Worm (Caenorhabditis elegans) whole organism, L3 larva: Measurements from ENCODE around the gene rnf-5.

Experiments used
- R02D3.7 ChIP-seq: fragments of 150-350 bp; optimal IDR thresholded peaks from 2 replicates; lab custom pipeline; 2014; ENCODE audit warnings: missing biosample characterization, missing genetic modification characterization
- ZK546.5 ChIP-seq: sonication (generic microtip); optimal IDR thresholded peaks from 2 replicates; lab custom pipeline; 2017; ENCODE audit warnings: missing biosample characterization, missing genetic modification characterization
- aly-2 ChIP-seq: fragments of 150-350 bp; optimal IDR thresholded peaks from 2 replicates; lab custom pipeline; 2014; ENCODE audit warnings: missing biosample characterization, missing genetic modification characterization
- ama-1 ChIP-seq: fragments of 150-350 bp; optimal IDR thresholded peaks from 2 replicates; lab custom pipeline; 2018
- ceh-16 ChIP-seq: sonication (generic microtip); optimal IDR thresholded peaks from 2 replicates; lab custom pipeline; 2017; ENCODE audit warnings: missing biosample characterization, missing genetic modification characterization
- ceh-28 ChIP-seq: fragments of 150-350 bp; optimal IDR thresholded peaks from 2 replicates; lab custom pipeline; 2014; ENCODE audit warnings: missing biosample characterization, missing genetic modification reagents, missing genetic modification characterization
- daf-12 ChIP-seq: fragments of 150-350 bp; optimal IDR thresholded peaks from 2 replicates; lab custom pipeline; 2014; ENCODE audit warnings: missing biosample characterization, missing genetic modification reagents, missing genetic modification characterization
- egl-5 ChIP-seq: fragments of 150-350 bp; optimal IDR thresholded peaks from 2 replicates; lab custom pipeline; 2017; ENCODE audit warnings: missing biosample characterization, missing genetic modification reagents, missing genetic modification characterization, inconsistent platforms
- elt-1 ChIP-seq: fragments of 150-350 bp; optimal IDR thresholded peaks from 2 replicates; lab custom pipeline; 2014; ENCODE audit warnings: missing biosample characterization, missing genetic modification characterization
- elt-2 ChIP-seq: sonication (generic microtip); optimal IDR thresholded peaks from 2 replicates; lab custom pipeline; 2016; ENCODE audit warnings: missing genetic modification reagents, mild to moderate bottlenecking, missing genetic modification characterization, missing compliant biosample characterization
- elt-3 ChIP-seq, 3 experiments: fragments of 150-350 bp in 1 of 3; sonication (generic microtip) in 2 of 3; optimal IDR thresholded peaks; 2 replicates in 2 of 3; 4 replicates in 1 of 3; lab custom pipeline; 2014 to 2017; ENCODE audit warnings: missing biosample characterization in 3 of 3, missing genetic modification characterization in 3 of 3
- eor-1 ChIP-seq, 2 experiments: fragments of 150-350 bp; optimal IDR thresholded peaks; 2 replicates each; lab custom pipeline; 2014 to 2018; ENCODE audit warnings: missing biosample characterization in 2 of 2, missing genetic modification characterization in 2 of 2
- fkh-2 ChIP-seq: fragments of 150-350 bp; optimal IDR thresholded peaks from 2 replicates; lab custom pipeline; 2014; ENCODE audit warnings: missing biosample characterization, missing genetic modification reagents, missing genetic modification characterization
- fos-1 ChIP-seq: fragments of 150-350 bp; optimal IDR thresholded peaks from 2 replicates; lab custom pipeline; 2014; ENCODE audit warnings: missing biosample characterization, missing genetic modification characterization
- hmg-11 ChIP-seq: sonication (generic microtip); optimal IDR thresholded peaks from 2 replicates; lab custom pipeline; 2016; ENCODE audit warnings: missing genetic modification characterization, missing compliant biosample characterization
- jun-1 ChIP-seq: fragments of 150-350 bp; optimal IDR thresholded peaks from 2 replicates; lab custom pipeline; 2014; ENCODE audit warnings: missing biosample characterization, missing genetic modification reagents, missing genetic modification characterization
- lin-15B ChIP-seq: fragments of 150-350 bp; optimal IDR thresholded peaks from 2 replicates; lab custom pipeline; 2014; ENCODE audit warnings: missing biosample characterization, missing genetic modification characterization
- lin-39 ChIP-seq: fragments of 150-350 bp; optimal IDR thresholded peaks from 2 replicates; lab custom pipeline; 2018; ENCODE audit warnings: missing biosample characterization, missing genetic modification reagents, missing genetic modification characterization
- lsy-12 ChIP-seq: sonication (generic microtip); optimal IDR thresholded peaks from 2 replicates; lab custom pipeline; 2016; ENCODE audit warnings: mild to moderate bottlenecking, missing genetic modification characterization, missing compliant biosample characterization
- mdl-1 ChIP-seq: fragments of 150-350 bp; optimal IDR thresholded peaks from 2 replicates; lab custom pipeline; 2014; ENCODE audit warnings: missing biosample characterization, missing genetic modification characterization
- mml-1 ChIP-seq: fragments of 150-350 bp; sonication (generic microtip); optimal IDR thresholded peaks from 3 replicates; lab custom pipeline; 2014; ENCODE audit warnings: missing biosample characterization, missing genetic modification characterization
- nfya-1 ChIP-seq: sonication (generic microtip); optimal IDR thresholded peaks from 2 replicates; lab custom pipeline; 2017; ENCODE audit warnings: missing genetic modification characterization, mild to moderate bottlenecking, missing compliant biosample characterization, antibody characterized with exemption, moderate library complexity; ENCODE audit not compliant: insufficient read depth
- nhr-11 ChIP-seq: fragments of 150-350 bp; optimal IDR thresholded peaks from 2 replicates; lab custom pipeline; 2014; ENCODE audit warnings: missing biosample characterization, missing genetic modification characterization
- nhr-12 ChIP-seq: fragments of 150-350 bp; optimal IDR thresholded peaks from 2 replicates; lab custom pipeline; 2014; ENCODE audit warnings: missing biosample characterization, missing genetic modification characterization
- nhr-23 ChIP-seq: fragments of 150-350 bp; optimal IDR thresholded peaks from 2 replicates; lab custom pipeline; 2014; ENCODE audit warnings: missing biosample characterization, missing genetic modification reagents, missing genetic modification characterization
- nhr-237 ChIP-seq: fragments of 150-350 bp; optimal IDR thresholded peaks from 2 replicates; lab custom pipeline; 2014; ENCODE audit warnings: missing biosample characterization, missing genetic modification characterization
- nhr-25 ChIP-seq: sonication (generic microtip); optimal IDR thresholded peaks from 2 replicates; lab custom pipeline; 2017; ENCODE audit warnings: missing biosample characterization, missing genetic modification characterization
- nhr-28 ChIP-seq: fragments of 150-350 bp; optimal IDR thresholded peaks from 2 replicates; lab custom pipeline; 2014; ENCODE audit warnings: missing biosample characterization, missing genetic modification characterization
- nhr-43 ChIP-seq: sonication (generic microtip); optimal IDR thresholded peaks from 2 replicates; lab custom pipeline; 2016; ENCODE audit warnings: mild to moderate bottlenecking, missing genetic modification characterization, missing compliant biosample characterization; ENCODE audit not compliant: poor library complexity, severe bottlenecking
- nhr-67 ChIP-seq: fragments of 150-350 bp; optimal IDR thresholded peaks from 2 replicates; lab custom pipeline; 2014; ENCODE audit warnings: missing biosample characterization, missing genetic modification characterization
- nhr-76 ChIP-seq: fragments of 150-350 bp; sonication (generic microtip); optimal IDR thresholded peaks from 5 replicates; lab custom pipeline; 2014; ENCODE audit warnings: missing biosample characterization, missing genetic modification characterization
- nhr-77 ChIP-seq: fragments of 150-350 bp; optimal IDR thresholded peaks from 2 replicates; lab custom pipeline; 2014; ENCODE audit warnings: missing biosample characterization, missing genetic modification characterization
- pha-4 ChIP-seq: fragments of 150-350 bp; optimal IDR thresholded peaks from 2 replicates; lab custom pipeline; 2014; ENCODE audit warnings: missing biosample characterization, missing genetic modification reagents, missing genetic modification characterization
- pqm-1 ChIP-seq: fragments of 150-350 bp; optimal IDR thresholded peaks from 2 replicates; lab custom pipeline; 2017; ENCODE audit warnings: missing biosample characterization, missing genetic modification characterization, inconsistent platforms
- sea-2 ChIP-seq: fragments of 150-350 bp; sonication (generic microtip); optimal IDR thresholded peaks from 4 replicates; lab custom pipeline; 2014; ENCODE audit warnings: missing biosample characterization, missing genetic modification reagents, missing genetic modification characterization
- snpc-4 ChIP-seq: fragments of 150-350 bp; optimal IDR thresholded peaks from 2 replicates; lab custom pipeline; 2014; ENCODE audit warnings: missing biosample characterization, missing genetic modification characterization
- tbx-2 ChIP-seq: sonication (generic microtip); optimal IDR thresholded peaks from 2 replicates; lab custom pipeline; 2016; ENCODE audit warnings: mild to moderate bottlenecking, missing genetic modification characterization, missing compliant biosample characterization
- unc-39 ChIP-seq: sonication (generic microtip); optimal IDR thresholded peaks from 4 replicates; lab custom pipeline; 2017; ENCODE audit warnings: missing biosample characterization, missing genetic modification characterization
- unc-62 ChIP-seq: fragments of 150-350 bp; sonication (generic microtip); optimal IDR thresholded peaks from 4 replicates; lab custom pipeline; 2014; ENCODE audit warnings: missing biosample characterization, missing genetic modification reagents, missing genetic modification characterization
- zag-1 ChIP-seq: fragments of 150-350 bp; optimal IDR thresholded peaks from 2 replicates; lab custom pipeline; 2014; ENCODE audit warnings: missing biosample characterization, missing genetic modification characterization
- ztf-11 ChIP-seq: fragments of 150-350 bp; optimal IDR thresholded peaks from 2 replicates; lab custom pipeline; 2014; ENCODE audit warnings: missing biosample characterization, missing genetic modification characterization
- ztf-4 ChIP-seq: fragments of 150-350 bp; optimal IDR thresholded peaks from 2 replicates; lab custom pipeline; 2014; ENCODE audit warnings: missing biosample characterization, missing genetic modification characterization

Gene rnf-5

ce11 chrIII:4191091-4191638, 24.5 kb upstream of the rnf-5 start, which contains the start of gene dnj-16:
dnj-16 (plus strand) TSS chrIII:4191141.
- TF ChIP-seq elt-3 (tag; optimal IDR thresholded peaks at IDR 0.05; lab: Kevin White, UChicago): no peak
- no peak for TF ChIP-seq elt-2
- TF ChIP-seq ceh-28 (tag; lab: Kevin White, UChicago): peak; percentile 4
- peak; percentile 30 for TF ChIP-seq pqm-1 (tag; lab: Kevin White, UChicago)
- peak; percentile 69 for TF ChIP-seq nfya-1
- peak; percentile 40 for TF ChIP-seq lin-15B (tag; lab: Kevin White, UChicago)
- peak; percentile 88 for TF ChIP-seq pha-4
- no peak for TF ChIP-seq mml-1 (tag; lab: Kevin White, UChicago)
- no peak for TF ChIP-seq ztf-11 (tag; lab: Kevin White, UChicago)
- TF ChIP-seq ztf-4 (tag; lab: Kevin White, UChicago): no peak
- no peak for TF ChIP-seq ZK546.5 (tag; lab: Kevin White, UChicago)
- TF ChIP-seq eor-1 (tag; optimal IDR thresholded peaks at IDR 0.05; lab: Kevin White, UChicago): no peak
- peak; percentile 33 for TF ChIP-seq lin-39 (tag; lab: Kevin White, UChicago)
- no peak for TF ChIP-seq nhr-11 (tag; lab: Kevin White, UChicago)
- no peak for TF ChIP-seq aly-2 (tag; lab: Kevin White, UChicago)
- TF ChIP-seq zag-1 (tag; lab: Kevin White, UChicago): no peak
- TF ChIP-seq nhr-67 (tag; lab: Kevin White, UChicago): no peak
- no peak for TF ChIP-seq mdl-1 (tag; lab: Kevin White, UChicago)
- TF ChIP-seq nhr-12 (tag; lab: Kevin White, UChicago): no peak
- TF ChIP-seq daf-12 (tag; lab: Kevin White, UChicago): no peak
- TF ChIP-seq nhr-25 (tag; lab: Kevin White, UChicago): peak; percentile 8
- no peak for TF ChIP-seq nhr-76 (tag; lab: Kevin White, UChicago)
- TF ChIP-seq nhr-43: no peak
- TF ChIP-seq jun-1 (tag; lab: Kevin White, UChicago): peak; percentile 56
- no peak for TF ChIP-seq unc-39 (tag; lab: Kevin White, UChicago)
- TF ChIP-seq fos-1 (tag; lab: Kevin White, UChicago): no peak
- no peak for TF ChIP-seq R02D3.7 (tag; lab: Kevin White, UChicago)
- TF ChIP-seq snpc-4 (tag; lab: Kevin White, UChicago): peak; percentile 9
- TF ChIP-seq fkh-2: no peak
- TF ChIP-seq nhr-237 (tag; lab: Kevin White, UChicago): no peak
- TF ChIP-seq tbx-2 (tag; lab: Kevin White, UChicago): no peak
- peak; percentile 43 for TF ChIP-seq hmg-11
- TF ChIP-seq sea-2 (GFP tag; lab: Kevin White, UChicago): no peak
- no peak for TF ChIP-seq egl-5 (tag; lab: Kevin White, UChicago)
- no peak for TF ChIP-seq lsy-12 (tag; lab: Kevin White, UChicago)

ce11 chrIII:4190241-4190640, 23.6 kb upstream of the rnf-5 start, which contains the start of gene spp-28:
spp-28 (minus strand) TSS chrIII:4190341.
- TF ChIP-seq nhr-28: no peak

- peak; percentile 4 for TF ChIP-seq nhr-23 (tag; lab: Kevin White, UChicago)
- no peak for TF ChIP-seq ceh-28 (tag; lab: Kevin White, UChicago)
- peak; percentile 10 for TF ChIP-seq nhr-43
Observed at ce11 chrIII:4189602-4190001, 23.0 kb upstream of the rnf-5 start.

ce11 chrIII:4187845-4188244, 21.2 kb upstream of the rnf-5 start, which contains the start of gene R74.2:
R74.2 (plus strand) TSS chrIII:4188160.
- TF ChIP-seq elt-2 (no peak), nhr-237 (tag; lab: Kevin White, UChicago) (no peak), sea-2 (GFP tag; lab: Kevin White, UChicago) (no peak), egl-5 (tag; lab: Kevin White, UChicago) (no peak), elt-3 (tag; optimal IDR thresholded peaks at IDR 0.05; lab: Kevin White, UChicago) (peak in 1 of 3 experiments; percentile 17), fkh-2 (no peak), ceh-16 (tag; lab: Kevin White, UChicago) (no peak), ztf-11 (tag; lab: Kevin White, UChicago) (no peak), jun-1 (tag; lab: Kevin White, UChicago) (no peak), nhr-77 (tag; lab: Kevin White, UChicago) (no peak), tbx-2 (tag; lab: Kevin White, UChicago) (no peak), eor-1 (tag; optimal IDR thresholded peaks at IDR 0.05; lab: Kevin White, UChicago) (no peak), pqm-1 (tag; lab: Kevin White, UChicago) (no peak), nfya-1 (peak; percentile 13), unc-39 (tag; lab: Kevin White, UChicago) (no peak), ztf-4 (tag; lab: Kevin White, UChicago) (no peak), nhr-43 (peak; percentile 20), hmg-11 (no peak), nhr-11 (tag; lab: Kevin White, UChicago) (no peak), nhr-67 (tag; lab: Kevin White, UChicago) (no peak), zag-1 (tag; lab: Kevin White, UChicago) (no peak), ceh-28 (tag; lab: Kevin White, UChicago) (no peak), nhr-25 (tag; lab: Kevin White, UChicago) (peak; percentile 71), unc-62 (GFP tag; lab: Kevin White, UChicago) (no peak), nhr-12 (tag; lab: Kevin White, UChicago) (no peak), elt-1 (tag; lab: Kevin White, UChicago) (no peak), aly-2 (tag; lab: Kevin White, UChicago) (no peak), lin-39 (tag; lab: Kevin White, UChicago) (no peak), ama-1 (lab: Kevin White, UChicago) (no peak)
